Fruit fly (Drosophila melanogaster) whole organism: ENCODE measurements around the gene CG4982.

Source experiments
- CG8478 ChIP-seq: fragments of >200 bp; optimal IDR thresholded peaks from 2 replicates; lab custom pipeline; 2018; ENCODE audit warnings: inconsistent platforms
- Dll ChIP-seq: fragments of >200 bp; optimal IDR thresholded peaks from 2 replicates; lab custom pipeline; 2017
- EcR ChIP-seq, 2 experiments: fragments of >200 bp; optimal IDR thresholded peaks; 2 replicates each; lab custom pipeline; 2017; ENCODE audit warnings: missing biosample characterization in 2 of 2, missing genetic modification characterization in 2 of 2, missing genetic modification reagents in 2 of 2
- pan ChIP-seq: fragments of >200 bp; optimal IDR thresholded peaks from 2 replicates; lab custom pipeline; 2017
- psq ChIP-seq: fragments of >200 bp; optimal IDR thresholded peaks from 2 replicates; lab custom pipeline; 2017
- usp ChIP-seq: fragments of >200 bp; optimal IDR thresholded peaks from 2 replicates; lab custom pipeline; 2017; ENCODE audit warnings: missing biosample characterization, missing genetic modification characterization, mixed read lengths

The CG4982 gene

DNA sequence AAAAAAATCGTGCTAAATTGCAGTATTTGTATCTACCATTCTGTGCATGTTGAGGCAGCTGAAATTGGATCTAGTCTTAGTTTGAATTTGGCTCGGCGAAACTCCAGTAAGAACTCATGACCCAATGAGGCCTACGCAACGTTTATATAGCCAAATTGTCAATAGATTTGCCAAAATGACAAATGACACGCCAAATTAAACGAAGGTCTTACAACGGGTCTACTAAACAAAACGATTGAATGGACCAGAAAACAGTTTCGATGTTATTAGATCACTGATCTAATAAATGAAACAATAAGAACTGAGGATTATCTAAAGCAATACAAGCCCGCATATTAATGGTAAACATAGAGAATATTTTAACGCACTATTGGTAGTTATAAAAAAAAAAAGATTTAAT, 19.9 kb downstream of the CG4982 start, which contains the start of gene CG42718:
CG42718 (minus strand) TSS at position 101 of the 400 bp plus-strand sequence.
- TF ChIP-seq Dll (lab: Kevin White, UChicago), result no peak
- no peak for TF ChIP-seq CG8478 (lab: Kevin White, UChicago)
- TF ChIP-seq EcR (GFP tag; optimal IDR thresholded peaks at IDR 0.05; lab: Kevin White, UChicago), result no peak
- TF ChIP-seq pan (lab: Kevin White, UChicago), result no peak

DNA sequence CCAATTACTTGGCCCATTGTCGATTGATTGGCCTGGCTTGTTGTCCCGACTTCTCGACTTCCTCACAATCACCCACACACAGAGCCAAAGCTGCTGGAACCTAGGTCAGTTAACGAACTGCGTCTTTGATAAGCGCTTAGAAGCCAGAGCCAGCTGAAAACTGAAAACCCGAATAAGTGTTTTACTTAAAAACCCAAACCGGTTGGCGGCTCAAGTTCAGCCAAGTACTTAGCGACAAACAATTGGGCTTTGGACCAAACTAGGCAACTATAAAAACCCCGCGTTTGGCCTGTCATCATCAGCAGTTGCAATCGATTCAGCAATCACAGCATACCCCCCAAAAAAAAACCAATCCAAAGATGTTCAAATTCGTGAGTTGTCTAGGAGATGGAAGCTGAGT, 22.1 kb downstream of the CG4982 start, which contains the start of gene CG13059:
CG13059 (plus strand) TSS at position 301 of the 400 bp plus-strand sequence.
- no peak for TF ChIP-seq CG8478 (lab: Kevin White, UChicago)
- no peak for TF ChIP-seq psq (lab: Kevin White, UChicago)
- no peak for TF ChIP-seq pan (lab: Kevin White, UChicago)
- no peak for TF ChIP-seq EcR (GFP tag; optimal IDR thresholded peaks at IDR 0.05; lab: Kevin White, UChicago)
- TF ChIP-seq Dll (lab: Kevin White, UChicago), result no peak
- no peak for TF ChIP-seq usp

DNA sequence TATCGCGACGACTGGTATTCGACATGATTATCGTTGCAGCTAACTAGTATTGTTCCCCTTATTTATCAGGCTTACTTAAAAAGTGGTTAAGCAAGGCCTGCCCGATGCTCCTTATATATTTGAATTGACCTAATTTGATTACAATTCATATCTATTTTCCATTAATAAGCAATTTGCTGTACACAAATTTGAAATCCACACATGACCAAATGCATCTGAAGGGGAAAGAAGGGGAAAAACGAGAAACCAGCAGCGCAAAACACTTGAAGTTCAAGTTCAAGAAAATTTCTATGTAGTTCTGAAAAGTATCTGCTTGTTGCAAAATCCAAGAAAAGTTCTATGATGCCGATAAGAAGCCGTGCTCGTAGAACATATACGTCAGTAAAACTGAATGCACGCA, 25.4 kb downstream of the CG4982 start, which contains the start of the genes CG13040 and CG13039:
CG13040 (minus strand) TSS at position 101 of the 400 bp plus-strand sequence.
CG13039 (minus strand) TSS at position 106 of the 400 bp plus-strand sequence.
- TF ChIP-seq usp (no peak), Dll (lab: Kevin White, UChicago) (no peak), psq (lab: Kevin White, UChicago) (no peak)

DNA sequence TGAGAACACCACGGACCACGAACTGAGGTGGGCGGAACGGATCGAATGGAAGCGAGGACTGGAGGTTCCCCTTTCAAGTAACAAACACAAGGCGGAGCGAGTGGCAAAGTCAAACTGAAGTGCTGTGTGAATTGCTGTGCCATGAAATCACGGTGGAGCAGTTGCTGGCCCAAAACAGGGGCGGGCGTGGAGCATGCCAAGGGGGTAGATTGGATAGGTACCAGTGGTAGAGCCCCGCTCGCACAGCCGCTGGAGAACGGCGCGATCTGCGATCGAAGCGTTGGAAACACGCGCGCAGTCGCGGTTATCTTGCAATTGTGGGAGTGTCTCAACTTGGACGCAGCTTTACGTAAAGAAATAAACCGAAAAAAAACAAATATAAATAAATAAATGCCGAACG, 26.5 kb downstream of the CG4982 start, which contains the start of gene CG13038:
CG13038 (minus strand) TSS at position 118 of the 400 bp plus-strand sequence.
- TF ChIP-seq CG8478 (lab: Kevin White, UChicago), result no peak
- TF ChIP-seq usp, result no peak
- TF ChIP-seq Dll (lab: Kevin White, UChicago), result no peak
- TF ChIP-seq pan (lab: Kevin White, UChicago), result no peak
- TF ChIP-seq EcR (GFP tag; optimal IDR thresholded peaks at IDR 0.05; lab: Kevin White, UChicago), result no peak

DNA sequence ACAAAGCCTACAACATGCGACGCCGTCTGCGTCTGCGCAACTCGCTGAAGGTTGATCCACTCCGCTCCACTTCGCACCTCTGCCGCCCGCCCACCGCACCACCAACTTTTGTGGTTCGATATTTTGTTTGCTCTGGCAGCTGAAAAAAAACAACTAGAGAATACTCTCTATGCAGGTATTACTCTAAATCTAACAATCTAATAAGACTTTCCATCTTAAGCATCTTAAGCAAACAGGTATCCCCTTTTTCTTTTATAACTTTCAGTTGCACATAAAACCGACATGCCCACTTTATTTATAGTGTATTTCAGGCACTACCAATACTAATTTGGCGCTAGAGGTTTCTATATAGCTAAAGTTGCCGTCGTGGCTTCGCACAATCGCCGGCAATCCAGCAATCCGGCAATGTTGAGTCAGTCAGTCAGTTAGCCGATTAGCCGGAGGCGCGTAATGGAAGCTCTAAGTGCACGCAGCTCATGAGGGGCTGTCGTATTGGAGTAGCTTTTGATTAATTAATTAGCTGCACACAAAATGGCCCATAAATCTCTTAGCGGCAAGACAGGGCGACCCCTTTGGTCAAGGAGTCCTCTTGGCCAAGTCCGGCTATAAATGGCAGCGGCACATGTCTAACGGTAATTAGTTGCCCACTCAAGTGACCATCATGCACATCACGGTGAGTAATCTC, 27.1 kb downstream of the CG4982 start, which contains the start of gene CG13058:
CG13058 (plus strand) TSS at position 635 of the 685 bp plus-strand sequence.
- no peak for TF ChIP-seq psq (lab: Kevin White, UChicago)
- TF ChIP-seq usp, result no peak
- TF ChIP-seq pan (lab: Kevin White, UChicago), result no peak
- TF ChIP-seq EcR (GFP tag; optimal IDR thresholded peaks at IDR 0.05; lab: Kevin White, UChicago), result no peak
- no peak for TF ChIP-seq CG8478 (lab: Kevin White, UChicago)
- TF ChIP-seq Dll (lab: Kevin White, UChicago), result no peak

DNA sequence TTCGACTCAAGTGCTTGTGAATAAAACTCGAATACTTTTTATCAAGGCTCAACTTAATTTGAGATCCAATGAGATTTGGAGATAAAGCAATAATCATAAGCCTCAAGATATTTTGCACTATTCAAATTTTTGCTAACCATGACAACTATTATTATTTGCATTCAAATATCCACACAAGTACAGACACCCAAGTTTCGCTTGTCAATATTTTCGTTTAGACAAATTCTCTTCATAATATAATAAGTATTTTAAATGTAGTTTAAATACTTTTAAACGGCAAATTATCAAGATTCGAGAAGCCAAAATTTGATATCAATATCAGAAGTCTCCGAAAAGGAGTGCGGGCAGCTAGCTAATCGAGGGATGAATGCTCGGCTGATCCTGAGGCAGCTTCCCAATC, 28.2 kb downstream of the CG4982 start, which contains the start of gene CG33061:
CG33061 (plus strand) TSS at position 301 of the 400 bp plus-strand sequence.
- no peak for TF ChIP-seq Dll (lab: Kevin White, UChicago)
- TF ChIP-seq usp, result no peak
- TF ChIP-seq psq (lab: Kevin White, UChicago), result no peak
- TF ChIP-seq EcR (GFP tag; optimal IDR thresholded peaks at IDR 0.05; lab: Kevin White, UChicago), result no peak
- no peak for TF ChIP-seq pan (lab: Kevin White, UChicago)
- TF ChIP-seq CG8478 (lab: Kevin White, UChicago), result no peak

DNA sequence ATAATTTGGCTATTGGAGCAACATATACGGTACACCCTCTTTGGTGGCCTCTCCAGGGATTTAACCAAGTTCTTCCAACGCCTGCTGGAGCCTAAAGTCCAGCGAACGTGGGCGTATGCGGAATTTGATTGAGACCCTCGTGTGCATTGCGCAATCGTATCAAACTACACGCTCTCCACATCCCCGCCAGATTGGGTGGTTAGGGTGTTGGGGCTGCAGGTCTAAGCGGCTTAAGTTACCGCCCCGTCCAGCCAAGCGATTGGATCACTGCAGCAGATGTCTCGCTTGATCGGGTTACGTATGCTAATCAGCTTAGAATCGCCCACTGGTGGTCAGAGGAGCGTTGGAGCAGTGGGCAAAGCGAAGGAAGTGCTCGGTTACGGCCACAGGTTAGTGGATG, 29.5 kb downstream of the CG4982 start, which contains the start of gene CG33060:
CG33060 (plus strand) TSS at position 301 of the 400 bp plus-strand sequence.
- TF ChIP-seq EcR (GFP tag; optimal IDR thresholded peaks at IDR 0.05; lab: Kevin White, UChicago), result no peak
- no peak for TF ChIP-seq pan (lab: Kevin White, UChicago)
- TF ChIP-seq CG8478 (lab: Kevin White, UChicago), result no peak
- TF ChIP-seq Dll (lab: Kevin White, UChicago), result no peak
- TF ChIP-seq usp, result no peak
- no peak for TF ChIP-seq psq (lab: Kevin White, UChicago)

DNA sequence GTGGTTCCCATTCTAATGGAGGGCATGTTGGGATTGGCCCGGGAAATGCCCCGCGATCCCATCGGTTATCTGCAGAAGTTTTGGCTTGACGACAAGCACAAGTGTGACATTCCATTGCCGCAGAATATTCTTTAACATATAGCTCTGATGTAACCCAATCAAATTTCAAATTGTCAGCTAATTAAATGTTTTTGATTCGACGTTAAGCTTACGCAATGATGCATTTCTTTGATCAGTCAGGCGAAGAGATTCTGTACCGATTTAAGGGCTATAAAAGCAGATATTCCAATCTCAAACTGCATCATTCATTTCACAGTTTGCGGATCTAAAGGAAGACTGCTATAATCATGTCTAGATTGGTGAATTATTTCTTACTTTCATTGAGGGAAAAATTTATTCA, 30.4 kb downstream of the CG4982 start, which contains the start of gene retinin:
retinin (plus strand) TSS at position 301 of the 400 bp plus-strand sequence.
- TF ChIP-seq psq (lab: Kevin White, UChicago), result no peak
- TF ChIP-seq pan (lab: Kevin White, UChicago), result no peak
- TF ChIP-seq EcR (GFP tag; optimal IDR thresholded peaks at IDR 0.05; lab: Kevin White, UChicago), result no peak
- TF ChIP-seq CG8478 (lab: Kevin White, UChicago), result no peak
- no peak for TF ChIP-seq usp

DNA sequence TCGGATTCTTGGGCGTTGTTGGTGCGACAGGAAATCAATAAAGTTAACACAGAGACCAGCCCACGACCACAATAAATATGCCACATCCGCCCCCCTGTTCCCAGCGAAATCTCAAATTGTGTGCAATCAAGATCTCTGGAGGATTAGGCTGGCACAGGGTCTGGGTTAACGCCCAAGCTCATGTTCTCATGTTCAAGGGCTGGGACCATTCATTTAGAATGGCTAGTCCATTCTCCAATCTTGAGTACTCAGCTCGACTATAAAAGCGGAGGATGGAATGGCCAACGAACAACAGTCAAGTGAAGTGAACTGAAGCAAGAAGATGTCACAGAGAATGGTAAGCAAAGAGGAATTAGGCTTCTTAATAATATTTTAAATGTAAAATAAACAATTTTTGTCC, 31.8 kb downstream of the CG4982 start, which contains the start of gene CG13056:
CG13056 (plus strand) TSS at position 301 of the 400 bp plus-strand sequence.
- TF ChIP-seq CG8478 (lab: Kevin White, UChicago) (no peak), usp (no peak), Dll (lab: Kevin White, UChicago) (no peak), pan (lab: Kevin White, UChicago) (no peak), EcR (GFP tag; optimal IDR thresholded peaks at IDR 0.05; lab: Kevin White, UChicago) (no peak), psq (lab: Kevin White, UChicago) (no peak)

DNA sequence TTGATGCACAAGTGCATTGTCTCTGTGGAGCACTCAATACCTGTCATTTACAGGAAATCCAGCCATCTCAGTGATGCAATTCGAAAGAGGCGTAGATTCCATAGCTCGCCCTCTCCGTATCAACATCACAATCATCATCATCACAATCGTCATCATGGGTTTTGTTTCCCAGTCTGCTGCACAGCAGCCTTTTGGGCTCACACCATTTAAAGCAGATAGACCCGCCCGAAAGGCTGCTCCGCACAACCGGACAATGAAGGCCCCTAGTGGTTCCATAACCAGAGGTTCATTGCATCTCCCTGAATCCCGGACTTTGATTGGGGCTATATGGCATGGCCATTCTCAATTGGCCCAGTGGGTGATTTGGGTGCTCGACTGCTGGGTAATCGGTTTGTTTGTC, 33.6 kb downstream of the CG4982 start:
- TF ChIP-seq EcR (GFP tag; optimal IDR thresholded peaks at IDR 0.05; lab: Kevin White, UChicago) (no peak), usp (no peak), CG8478 (lab: Kevin White, UChicago) (no peak), pan (lab: Kevin White, UChicago) (no peak), Dll (lab: Kevin White, UChicago) (no peak), psq (lab: Kevin White, UChicago) (no peak)

DNA sequence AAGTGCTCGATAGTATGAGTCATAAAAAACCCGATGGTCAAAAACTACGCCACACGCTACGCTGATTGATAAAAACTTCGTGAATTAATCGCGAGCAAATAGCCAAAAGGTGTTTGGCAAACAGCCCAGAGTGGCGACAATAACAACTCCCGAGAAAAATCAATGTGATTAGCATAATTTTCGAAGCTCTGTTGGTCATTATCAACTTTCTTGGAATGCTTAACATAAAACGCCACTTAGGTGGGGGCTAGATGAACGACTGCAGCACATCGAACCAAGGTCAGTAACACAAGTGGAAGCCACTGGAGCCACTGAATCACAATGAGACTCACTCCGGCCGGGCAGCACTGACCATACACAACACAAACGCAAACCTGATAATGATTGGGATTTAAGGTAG, 36.5 kb downstream of the CG4982 start:
- TF ChIP-seq CG8478 (lab: Kevin White, UChicago) (no peak), psq (lab: Kevin White, UChicago) (no peak), EcR (GFP tag; optimal IDR thresholded peaks at IDR 0.05; lab: Kevin White, UChicago) (no peak), pan (lab: Kevin White, UChicago) (no peak), usp (no peak), Dll (lab: Kevin White, UChicago) (no peak)
